Fruit fly (Drosophila melanogaster) S2 (cell line): ENCODE data around the gene brat.

Experiments used
- CG8478 ChIP-seq: fragments of >200 bp; optimal IDR thresholded peaks from 2 replicates; lab custom pipeline; 2018
- CTCF ChIP-seq, 2 experiments: fragments of >200 bp; optimal IDR thresholded peaks; 2 replicates each; lab custom pipeline; 2018

DNA sequence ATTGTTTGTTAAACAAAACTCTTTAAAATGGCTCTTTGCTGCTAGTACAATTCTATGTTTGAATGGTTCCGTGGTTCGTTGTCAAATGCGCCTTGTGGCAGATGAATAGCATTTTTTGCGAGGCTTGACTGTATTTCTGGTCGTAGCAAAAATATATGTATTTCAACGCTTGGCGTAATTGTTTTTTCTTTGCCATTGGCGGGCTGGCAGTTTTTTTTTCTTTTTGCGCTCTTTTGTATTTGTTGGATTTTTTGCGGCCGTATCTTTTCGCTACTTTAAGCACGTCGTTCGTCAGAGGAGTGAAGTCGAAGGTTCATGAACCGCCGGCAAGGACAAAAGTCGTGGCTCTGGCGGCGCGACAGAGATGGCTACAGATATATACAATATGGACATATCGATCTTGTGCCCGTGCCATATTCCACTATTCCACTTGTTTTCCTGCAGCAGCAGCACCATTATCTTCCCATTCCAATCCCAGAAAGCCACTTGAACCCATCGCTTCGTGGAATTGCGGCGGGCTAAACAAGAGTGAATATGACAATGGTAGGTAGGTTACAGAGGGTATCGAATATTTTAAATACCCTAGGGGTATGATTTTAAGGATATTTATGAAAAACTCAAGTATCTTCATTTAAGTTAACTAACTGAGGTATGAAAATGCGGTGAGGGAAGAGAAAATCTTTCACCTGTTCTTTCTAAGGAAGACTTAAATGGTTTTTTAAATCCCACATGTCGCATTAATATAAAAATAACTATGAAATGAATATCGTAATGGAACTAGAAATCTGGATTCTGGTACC lies 22.5 kb downstream of the brat start:
- no peak for TF ChIP-seq CG8478
- TF ChIP-seq CTCF (optimal IDR thresholded peaks at IDR 0.05; lab: Kevin White, UChicago), result no peak
